Worm (Caenorhabditis elegans): ENCODE results near the gene nspd-5.

Gene nspd-5

DNA sequence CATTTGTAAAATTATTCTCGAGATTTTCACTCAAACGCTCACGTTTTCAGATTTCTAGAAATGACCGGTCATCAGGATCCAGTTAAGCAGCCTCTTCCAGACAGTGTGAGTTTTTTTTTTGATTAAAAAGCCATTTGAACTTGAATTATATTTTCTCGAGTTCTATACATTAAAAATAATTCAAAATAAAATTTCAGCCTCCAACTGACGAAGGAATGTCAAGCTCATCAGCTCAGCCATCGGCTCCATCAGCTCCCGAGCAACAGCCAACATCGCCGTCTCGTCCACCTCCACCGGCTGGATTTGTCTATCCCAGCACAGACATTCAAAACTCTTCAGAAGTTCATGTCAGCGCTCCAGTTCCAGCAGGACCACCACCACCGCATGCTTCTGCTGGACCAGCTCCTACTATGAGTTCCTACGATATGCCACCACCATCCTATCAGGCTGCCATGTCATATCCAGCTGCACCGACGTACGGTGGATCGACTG, 2.2 kb downstream of the nspd-5 start, which contains the start of gene F11G11.5 (continued):
- TF ChIP-seq R02D3.7 (tag; optimal IDR thresholded peaks at IDR 0.05) (no peak), dmd-9 (GFP tag; IDR thresholded peaks at IDR 0.05) (no peak), egl-27 (tag; optimal IDR thresholded peaks at IDR 0.05) (no peak), jun-1 (tag; optimal IDR thresholded peaks at IDR 0.05) (no peak), Y48G9A.11 (GFP tag; IDR thresholded peaks at IDR 0.05) (0 out of 2 replicates have a peak, but pooled peaks have one; percentile 33), aha-1 (tag) (no peak), zip-11 (GFP tag; IDR thresholded peaks at IDR 0.05) (no peak), fkh-10 (GFP tag; optimal IDR thresholded peaks at IDR 0.05) (no peak), ceh-20 (GFP tag; IDR thresholded peaks at IDR 0.05) (no peak), ceh-82 (tag; optimal IDR thresholded peaks at IDR 0.05) (no peak), ama-1 (optimal IDR thresholded peaks at IDR 0.05) (peak; percentile 25), zag-1 (tag; optimal IDR thresholded peaks at IDR 0.05) (no peak), egl-43 (GFP tag; IDR thresholded peaks at IDR 0.05) (peak; percentile 67; the same call in 1 of the 2 replicates), nhr-48 (tag; optimal IDR thresholded peaks at IDR 0.05) (no peak), lin-13 (GFP tag; optimal IDR thresholded peaks at IDR 0.05) (no peak), arid-1 (GFP tag; conservative IDR thresholded peaks at IDR 0.05) (no peak), mep-1 (tag; optimal IDR thresholded peaks at IDR 0.05) (no peak), tra-1 (GFP tag; IDR thresholded peaks at IDR 0.05) (no peak), hmg-1.1 (GFP tag; IDR thresholded peaks at IDR 0.05) (no peak), gei-8 (GFP tag; optimal IDR thresholded peaks at IDR 0.05) (no peak), ZK337.2 (GFP tag; IDR thresholded peaks at IDR 0.05) (no peak), snpc-4 (tag; optimal IDR thresholded peaks at IDR 0.05) (no peak), nhr-11 (tag; optimal IDR thresholded peaks at IDR 0.05) (no peak), pha-4 (GFP tag; IDR thresholded peaks at IDR 0.05) (peak; percentile 30; the same call in 1 of the 2 replicates), pha-4 (tag; optimal IDR thresholded peaks at IDR 0.05) (no peak), lir-3 (tag; optimal IDR thresholded peaks at IDR 0.05) (no peak), daf-19 (GFP tag; conservative IDR thresholded peaks at IDR 0.05) (no peak), Y5F2A.4 (GFP tag; optimal IDR thresholded peaks at IDR 0.05) (no peak), php-3 (GFP tag; IDR thresholded peaks at IDR 0.05) (0 out of 2 replicates have a peak, but pooled peaks have one; percentile 6), F26F4.8 (GFP tag; conservative IDR thresholded peaks at IDR 0.05) (no peak), snpc-1.2 (GFP tag; IDR thresholded peaks at IDR 0.05) (no peak; the same call in 1 of the 2 replicates), mdt-29 (GFP tag; IDR thresholded peaks at IDR 0.05) (no peak), lin-1 (GFP tag; IDR thresholded peaks at IDR 0.05) (no peak), F10B5.3 (tag; optimal IDR thresholded peaks at IDR 0.05) (no peak), madf-5 (GFP tag; IDR thresholded peaks at IDR 0.05) (no peak), zip-2 (tag; optimal IDR thresholded peaks at IDR 0.05) (no peak), mxl-3 (GFP tag; optimal IDR thresholded peaks at IDR 0.05) (no peak), mxl-2 (GFP tag; conservative IDR thresholded peaks at IDR 0.05) (no peak), hlh-30 (tag; optimal IDR thresholded peaks at IDR 0.05; ENCODE audit: insufficient read depth) (no peak), lin-39 (tag; optimal IDR thresholded peaks at IDR 0.05) (no peak), cey-2 (tag; optimal IDR thresholded peaks at IDR 0.05; ENCODE audit: borderline replicate concordance, insufficient read depth) (no peak), skn-1 (tag; optimal IDR thresholded peaks at IDR 0.05) (no peak)

DNA sequence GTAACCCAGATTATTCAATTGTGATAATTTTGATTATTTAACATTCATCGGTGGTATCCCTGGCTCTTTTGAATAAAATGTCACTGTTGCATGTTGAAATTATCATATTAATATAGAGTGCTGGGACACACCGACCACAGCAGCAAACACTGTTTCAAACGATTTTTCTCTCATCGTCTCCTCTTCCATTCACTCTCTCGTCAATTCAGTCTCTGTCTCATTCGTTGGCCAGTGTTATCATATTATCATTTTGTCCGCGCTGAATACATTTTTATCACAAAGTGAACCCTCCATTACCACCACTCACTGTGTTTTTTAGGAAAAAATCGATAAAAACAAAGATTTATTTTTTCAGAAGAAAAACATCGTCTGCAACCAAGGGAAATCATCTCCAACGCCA, 3.1 kb downstream of the nspd-5 start:
- TF ChIP-seq nhr-77 (tag; optimal IDR thresholded peaks at IDR 0.05) = peak; percentile 23
- no peak for TF ChIP-seq dpl-1 (GFP tag; optimal IDR thresholded peaks at IDR 0.05)
- TF ChIP-seq hlh-30 (tag; optimal IDR thresholded peaks at IDR 0.05; ENCODE audit: insufficient read depth) = peak; percentile 36
- no peak for TF ChIP-seq spr-1 (tag; optimal IDR thresholded peaks at IDR 0.05)
- no peak for TF ChIP-seq unc-130 (GFP tag; optimal IDR thresholded peaks at IDR 0.05)
- TF ChIP-seq ceh-28 (tag; optimal IDR thresholded peaks at IDR 0.05) = peak; percentile 5
- TF ChIP-seq ceh-82 (tag; optimal IDR thresholded peaks at IDR 0.05) = no peak
- no peak for TF ChIP-seq daf-12 (tag; optimal IDR thresholded peaks at IDR 0.05)
- no peak for TF ChIP-seq Y48G9A.11 (GFP tag; IDR thresholded peaks at IDR 0.05)
- no peak for TF ChIP-seq aly-2 (tag; optimal IDR thresholded peaks at IDR 0.05)
- TF ChIP-seq daf-16 (GFP tag; optimal IDR thresholded peaks at IDR 0.05) = no peak
- peak; percentile 81 for TF ChIP-seq daf-16 (tag; optimal IDR thresholded peaks at IDR 0.05)
- TF ChIP-seq nhr-11 (tag; optimal IDR thresholded peaks at IDR 0.05) = no peak
- no peak for TF ChIP-seq R02D3.7 (tag; optimal IDR thresholded peaks at IDR 0.05)
- no peak for TF ChIP-seq lin-13 (GFP tag; optimal IDR thresholded peaks at IDR 0.05)
- TF ChIP-seq zag-1 (tag; optimal IDR thresholded peaks at IDR 0.05) = no peak
- TF ChIP-seq madf-9 (GFP tag; conservative IDR thresholded peaks at IDR 0.05) = no peak
- no peak for TF ChIP-seq snpc-1.2 (GFP tag; IDR thresholded peaks at IDR 0.05)
- peak; percentile 48 for TF ChIP-seq dve-1 (tag; optimal IDR thresholded peaks at IDR 0.05; ENCODE audit: insufficient read depth)
